Worm (Caenorhabditis elegans): ENCODE data around the gene srbc-27.
"Not testable (repeated sequence)": the region's sequence is repeated elsewhere in the genome, so short reads cannot be mapped to it uniquely, and the experiment has no call there.

ce11 chrV:17456197-17456596, 25.2 kb downstream of the srbc-27 start, which contains the start of gene srh-203:
- not testable (repeated sequence) for TF ChIP-seq unc-62 (GFP tag; optimal IDR thresholded peaks at IDR 0.05); egl-27 (tag; optimal IDR thresholded peaks at IDR 0.05); ama-1 (optimal IDR thresholded peaks at IDR 0.05); jun-1 (tag; optimal IDR thresholded peaks at IDR 0.05); pqm-1 (tag; optimal IDR thresholded peaks at IDR 0.05); nhr-237 (tag; optimal IDR thresholded peaks at IDR 0.05); fkh-10 (GFP tag; optimal IDR thresholded peaks at IDR 0.05); sea-2 (GFP tag; optimal IDR thresholded peaks at IDR 0.05); nhr-11 (tag; optimal IDR thresholded peaks at IDR 0.05); ztf-4 (tag; optimal IDR thresholded peaks at IDR 0.05); fos-1 (tag; optimal IDR thresholded peaks at IDR 0.05); zag-1 (tag; optimal IDR thresholded peaks at IDR 0.05); elt-3 (tag; optimal IDR thresholded peaks at IDR 0.05)
